Worm (Caenorhabditis elegans) whole organism, midembryonic: ENCODE results near the gene R12B2.7.

Experiments used
- T22C8.4 ChIP-seq: fragments of 200-800 bp; sonication (Bioruptor generic); IDR thresholded peaks from 2 replicates; pipeline ENCODE4 v1.3.6; 2022; ENCODE audit warnings: missing genetic modification characterization, missing compliant biosample characterization
- cog-1 ChIP-seq: sonication (generic microtip); optimal IDR thresholded peaks from 2 replicates; lab custom pipeline; 2016; ENCODE audit warnings: missing genetic modification characterization, missing compliant biosample characterization
- flt-1 ChIP-seq: fragments of 200-800 bp; sonication (Bioruptor generic); IDR thresholded peaks from 2 replicates; pipeline ENCODE4 v1.3.6; 2022; ENCODE audit warnings: missing genetic modification characterization, missing compliant biosample characterization
- klf-2 ChIP-seq: fragments of 200-800 bp; sonication (Bioruptor generic); conservative IDR thresholded peaks from 2 replicates; pipeline ENCODE4 v1.3.6; 2022; ENCODE audit warnings: missing genetic modification reagents, missing genetic modification characterization, missing compliant biosample characterization
- med-1 ChIP-seq: sonication (generic microtip); optimal IDR thresholded peaks from 2 replicates; lab custom pipeline; 2017; ENCODE audit warnings: missing genetic modification characterization, mild to moderate bottlenecking, missing compliant biosample characterization, antibody characterized with exemption, missing genetic modification reagents; ENCODE audit not compliant: insufficient read depth
- ref-1 ChIP-seq: fragments of 200-800 bp; sonication (Bioruptor generic); conservative IDR thresholded peaks from 2 replicates; pipeline ENCODE4 v1.3.6; 2022; ENCODE audit warnings: missing genetic modification reagents, missing genetic modification characterization, missing compliant biosample characterization
- tab-1 ChIP-seq: fragments of 200-800 bp; sonication (Bioruptor generic); IDR thresholded peaks from 2 replicates; pipeline ENCODE4 v1.3.6; 2022; ENCODE audit warnings: missing genetic modification characterization, missing compliant biosample characterization
- ztf-23 ChIP-seq: fragments of 200-800 bp; sonication (Bioruptor generic); IDR thresholded peaks from 2 replicates; pipeline ENCODE4 v1.3.6; 2022; ENCODE audit warnings: missing genetic modification reagents, missing genetic modification characterization, missing compliant biosample characterization
- ztf-29 ChIP-seq: fragments of 200-800 bp; sonication (Bioruptor generic); IDR thresholded peaks from 2 replicates; pipeline ENCODE4 v1.3.6; 2022; ENCODE audit warnings: missing genetic modification reagents, missing genetic modification characterization, missing compliant biosample characterization

R12B2.7 gene

DNA sequence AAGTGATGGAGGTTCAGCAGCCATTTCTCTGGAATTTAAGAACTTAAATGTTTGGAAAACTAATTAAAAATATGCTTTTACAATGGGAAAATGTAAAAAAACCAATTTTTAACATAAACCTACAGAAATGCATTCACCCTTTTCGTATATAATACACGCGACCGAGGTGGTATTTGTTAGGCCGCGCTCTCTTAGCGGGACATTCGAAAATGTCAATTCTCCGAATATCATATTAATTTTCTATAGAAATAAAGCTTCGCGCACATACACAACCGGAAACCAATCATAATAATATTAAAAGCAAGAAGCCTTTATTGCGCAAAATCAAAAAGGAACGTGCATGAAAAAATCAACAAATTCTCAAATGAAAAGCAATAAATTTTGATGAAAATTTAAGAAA lies 38.4 kb downstream of the R12B2.7 start, which contains the start of gene ddx-23:
ddx-23 (minus strand) TSS at position 30 of the 400 bp plus-strand sequence.
- TF ChIP-seq klf-2 = no peak
- TF ChIP-seq ztf-23 (GFP tag; lab: Robert Waterston, UW) = 0 out of 2 replicates have a peak, but pooled peaks have one; percentile 11

DNA sequence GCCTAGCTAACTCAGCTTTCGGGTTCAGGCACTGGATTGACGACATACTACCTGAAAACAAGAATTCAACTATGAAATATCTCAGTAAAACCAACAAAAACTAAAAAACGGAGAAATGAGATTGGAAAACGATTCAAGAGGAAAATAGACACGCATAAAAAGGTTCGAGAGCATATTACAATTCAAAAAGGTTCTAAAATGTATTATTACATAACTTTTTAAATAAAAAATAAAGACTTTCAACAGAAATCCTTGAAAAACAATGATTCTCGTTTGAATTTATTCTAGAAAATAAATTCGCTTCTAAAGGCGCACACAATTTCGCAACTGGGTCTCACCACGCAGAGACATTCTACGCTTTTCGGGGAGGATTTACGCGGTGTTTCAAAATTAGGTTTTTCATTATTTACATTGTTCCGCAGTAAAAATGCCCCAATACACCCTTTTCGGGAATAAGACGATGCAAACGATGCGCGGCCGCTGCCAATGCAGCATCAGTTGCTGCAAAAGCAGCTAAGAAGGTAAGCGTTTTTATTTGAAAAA lies 40.9 kb downstream of the R12B2.7 start, which contains the start of the genes cct-6 and alh-9:
cct-6 (minus strand) TSS at position 51 of the 543 bp plus-strand sequence.
alh-9 (plus strand) TSS at position 382 of the 543 bp plus-strand sequence.
- TF ChIP-seq flt-1 (no peak), cog-1 (tag; lab: Kevin White, UChicago) (peak; percentile 72)

DNA sequence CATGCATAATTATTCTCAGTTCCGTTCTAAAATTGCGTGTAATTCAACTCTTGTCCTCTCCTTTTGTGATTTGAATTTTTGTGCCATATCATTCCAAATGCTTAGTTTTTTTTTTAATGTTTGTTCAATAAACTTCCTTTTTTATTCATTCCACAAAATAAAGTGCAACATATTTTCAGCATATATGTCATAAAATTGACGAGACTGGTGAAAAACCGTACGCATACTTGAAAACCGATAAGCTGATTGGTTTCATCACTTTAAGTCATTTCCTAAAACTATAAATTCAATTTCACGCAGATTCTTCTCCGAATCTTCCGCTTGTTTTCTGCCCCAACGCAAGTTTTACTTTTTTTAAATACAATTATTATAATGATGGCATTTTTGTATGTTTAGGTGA lies 44.2 kb downstream of the R12B2.7 start, which contains the start of gene dpf-4:
dpf-4 (plus strand) TSS at position 301 of the 400 bp plus-strand sequence.
- TF ChIP-seq ref-1 (GFP tag; lab: Robert Waterston, UW) (no peak), cog-1 (tag; lab: Kevin White, UChicago) (no peak), klf-2 (no peak), med-1 (no peak), ztf-23 (GFP tag; lab: Robert Waterston, UW) (no peak), T22C8.4 (GFP tag; lab: Robert Waterston, UW) (no peak), flt-1 (no peak), ztf-29 (GFP tag; lab: Robert Waterston, UW) (no peak)

DNA sequence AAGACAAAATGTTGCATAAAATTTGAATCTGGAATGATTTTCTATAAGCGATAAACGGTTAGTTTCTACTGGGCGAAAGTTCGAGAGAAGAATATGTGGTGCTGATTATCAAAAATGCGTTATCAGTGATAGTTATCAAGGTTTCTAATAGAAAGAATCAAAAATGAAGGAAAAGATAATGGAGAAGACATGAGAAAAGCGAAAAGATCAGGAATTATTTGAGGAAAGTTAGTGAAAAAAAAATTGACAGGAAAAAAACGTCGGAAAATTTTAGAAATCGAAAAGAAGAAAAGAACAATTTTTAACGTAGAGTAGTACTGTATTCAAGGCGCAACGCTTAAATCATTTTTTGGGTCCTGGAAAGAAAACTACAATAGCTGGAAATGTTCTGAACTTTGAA lies 48.9 kb downstream of the R12B2.7 start, which contains the start of gene dnpp-1:
dnpp-1 (minus strand) TSS at position 30 of the 400 bp plus-strand sequence.
- TF ChIP-seq klf-2 (no peak), ztf-23 (GFP tag; lab: Robert Waterston, UW) (no peak), med-1 (no peak), flt-1 (no peak), T22C8.4 (GFP tag; lab: Robert Waterston, UW) (no peak), ztf-29 (GFP tag; lab: Robert Waterston, UW) (no peak), tab-1 (no peak), cog-1 (tag; lab: Kevin White, UChicago) (no peak), ref-1 (GFP tag; lab: Robert Waterston, UW) (no peak)

DNA sequence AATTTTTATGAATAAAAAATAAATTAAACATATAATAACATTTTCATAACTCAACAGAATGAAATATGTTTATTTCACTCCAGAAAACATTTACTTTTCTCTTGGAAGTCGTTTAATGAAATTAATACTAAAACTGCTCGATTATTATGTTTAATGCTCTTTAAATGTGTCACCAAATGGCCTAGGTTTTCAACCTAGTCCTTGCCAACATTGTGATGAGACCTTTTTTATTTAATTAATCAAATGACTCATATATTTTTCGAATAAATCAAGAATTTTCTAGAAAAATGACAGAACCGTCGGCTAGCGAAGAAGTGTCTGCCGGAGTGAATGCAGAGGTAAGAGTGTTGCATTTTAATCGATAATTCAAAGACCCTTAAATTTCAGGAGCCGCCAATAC lies 49.4 kb downstream of the R12B2.7 start, which contains the start of gene rabn-5:
rabn-5 (plus strand) TSS at position 284 of the 400 bp plus-strand sequence.
- TF ChIP-seq cog-1 (tag; lab: Kevin White, UChicago) (no peak), klf-2 (no peak), ztf-29 (GFP tag; lab: Robert Waterston, UW) (no peak), ref-1 (GFP tag; lab: Robert Waterston, UW) (no peak), tab-1 (no peak), med-1 (no peak), ztf-23 (GFP tag; lab: Robert Waterston, UW) (no peak)
